Worm (Caenorhabditis elegans) whole organism, L1 larva: ENCODE results near the gene R07A4.4.
A peak's percentile ranks its signal among the peaks of the same experiment; 100 is the strongest.

ENCODE experiments used
- C04F5.9 ChIP-seq: sonication (generic microtip); optimal IDR thresholded peaks from 2 replicates; lab custom pipeline; 2016; ENCODE audit warnings: missing genetic modification characterization, missing compliant biosample characterization
- C16A3.4 ChIP-seq: fragments of 150-350 bp; optimal IDR thresholded peaks from 2 replicates; lab custom pipeline; 2014; ENCODE audit warnings: missing biosample characterization, missing genetic modification characterization
- F16B12.6 ChIP-seq: fragments of 150-350 bp; optimal IDR thresholded peaks from 2 replicates; lab custom pipeline; 2014; ENCODE audit warnings: missing biosample characterization, missing genetic modification characterization
- Y116A8C.19 ChIP-seq: sonication (generic microtip); optimal IDR thresholded peaks from 2 replicates; lab custom pipeline; 2016; ENCODE audit warnings: missing compliant biosample characterization, missing genetic modification characterization, borderline replicate concordance
- alr-1 ChIP-seq: fragments of 200-800 bp; sonication (Bioruptor generic); optimal IDR thresholded peaks from 2 replicates; lab custom pipeline; 2018; ENCODE audit warnings: borderline replicate concordance, mild to moderate bottlenecking, missing genetic modification characterization, missing compliant biosample characterization
- ama-1 ChIP-seq: fragments of 150-350 bp; optimal IDR thresholded peaks from 2 replicates; lab custom pipeline; 2014
- blmp-1 ChIP-seq: fragments of 150-350 bp; optimal IDR thresholded peaks from 2 replicates; lab custom pipeline; 2014; ENCODE audit warnings: missing biosample characterization, missing genetic modification characterization
- ceh-88 ChIP-seq: fragments of 200-800 bp; sonication (Bioruptor generic); IDR thresholded peaks from 2 replicates; pipeline ENCODE4 v1.3.6; 2022; ENCODE audit warnings: missing genetic modification characterization, missing compliant biosample characterization
- dpl-1 ChIP-seq, 3 experiments: fragments of 150-350 bp in 2 of 3; sonication (generic microtip) in 1 of 3; optimal IDR thresholded peaks; 2 replicates each; lab custom pipeline; 2014 to 2017; ENCODE audit warnings: missing biosample characterization in 3 of 3, missing genetic modification characterization in 3 of 3, missing genetic modification reagents in 3 of 3
- dsc-1 ChIP-seq: sonication (generic microtip); optimal IDR thresholded peaks from 2 replicates; lab custom pipeline; 2016; ENCODE audit warnings: mild to moderate bottlenecking, missing genetic modification characterization, missing compliant biosample characterization
- efl-1 ChIP-seq, 4 experiments: fragments of 150-350 bp; optimal IDR thresholded peaks in 3 of 4; peaks in 1 of 4; 1 replicate in 1 of 4; 2 replicates in 3 of 4; lab custom pipeline; 2014; ENCODE audit warnings: missing biosample characterization in 2 of 4, missing genetic modification characterization in 2 of 4, missing genetic modification reagents in 2 of 4
- egl-13 ChIP-seq: sonication (generic microtip); optimal IDR thresholded peaks from 2 replicates; lab custom pipeline; 2016; ENCODE audit warnings: missing genotype, missing genetic modification reagents, missing genetic modification characterization, missing compliant biosample characterization
- egl-27 ChIP-seq, 2 experiments: fragments of 150-350 bp in 1 of 2; sonication (generic microtip); optimal IDR thresholded peaks; 3 replicates each; lab custom pipeline; 2017 to 2018; ENCODE audit warnings: missing biosample characterization in 2 of 2, missing genetic modification characterization in 2 of 2, missing genetic modification reagents in 2 of 2
- elt-2 ChIP-seq: sonication (generic microtip); optimal IDR thresholded peaks from 2 replicates; lab custom pipeline; 2016; ENCODE audit warnings: missing genetic modification characterization, mild to moderate bottlenecking, inconsistent platforms, missing compliant biosample characterization, missing genetic modification reagents
- elt-3 ChIP-seq, 6 experiments: fragments of 150-350 bp in 1 of 6; sonication (generic microtip); optimal IDR thresholded peaks; 2 replicates each; lab custom pipeline; 2017 to 2018; ENCODE audit warnings: missing biosample characterization in 6 of 6, missing genetic modification characterization in 6 of 6, inconsistent platforms in 1 of 6
- ets-5 ChIP-seq: fragments of 200-800 bp; sonication (Bioruptor generic); IDR thresholded peaks from 2 replicates; pipeline ENCODE4 v1.3.6; 2022; ENCODE audit warnings: missing genetic modification characterization, missing compliant biosample characterization
- fkh-4 ChIP-seq: sonication (generic microtip); optimal IDR thresholded peaks from 2 replicates; lab custom pipeline; 2016; ENCODE audit warnings: missing compliant biosample characterization, missing genetic modification characterization, borderline replicate concordance
- fkh-8 ChIP-seq: sonication (generic microtip); optimal IDR thresholded peaks from 2 replicates; lab custom pipeline; 2016; ENCODE audit warnings: mild to moderate bottlenecking, missing genetic modification characterization, missing compliant biosample characterization
- fos-1 ChIP-seq: fragments of 150-350 bp; optimal IDR thresholded peaks from 2 replicates; lab custom pipeline; 2014; ENCODE audit warnings: missing biosample characterization, missing genetic modification characterization
- grh-1 ChIP-seq: fragments of 200-800 bp; sonication (Bioruptor generic); IDR thresholded peaks from 2 replicates; pipeline ENCODE4 v1.3.6; 2022; ENCODE audit warnings: missing genetic modification reagents, missing genetic modification characterization, missing compliant biosample characterization
- isw-1 ChIP-seq: fragments of 200-800 bp; sonication (Bioruptor generic); IDR thresholded peaks from 2 replicates; pipeline ENCODE4 v1.3.6; 2022; ENCODE audit warnings: missing genetic modification characterization, missing compliant biosample characterization
- jun-1 ChIP-seq: fragments of 150-350 bp; optimal IDR thresholded peaks from 2 replicates; lab custom pipeline; 2014; ENCODE audit warnings: missing biosample characterization, missing genetic modification reagents, missing genetic modification characterization
- lin-13 ChIP-seq: fragments of 150-350 bp; optimal IDR thresholded peaks from 2 replicates; lab custom pipeline; 2014; ENCODE audit warnings: missing biosample characterization, missing genetic modification reagents, missing genetic modification characterization
- lin-14 ChIP-seq: fragments of 200-800 bp; sonication (Bioruptor generic); optimal IDR thresholded peaks from 2 replicates; lab custom pipeline; 2018; ENCODE audit warnings: mild to moderate bottlenecking, missing genetic modification characterization, moderate library complexity, missing compliant biosample characterization
- lin-35 ChIP-seq, 2 experiments: fragments of 150-350 bp; optimal IDR thresholded peaks; 2 replicates each; lab custom pipeline; 2014; ENCODE audit warnings: missing biosample characterization in 2 of 2, missing genetic modification characterization in 2 of 2, missing genetic modification reagents in 2 of 2
- lin-39 ChIP-seq: fragments of 150-350 bp; optimal IDR thresholded peaks from 2 replicates; lab custom pipeline; 2014; ENCODE audit warnings: missing biosample characterization, missing genetic modification reagents, missing genetic modification characterization
- lir-3 ChIP-seq: sonication (generic microtip); optimal IDR thresholded peaks from 2 replicates; lab custom pipeline; 2016; ENCODE audit warnings: mild to moderate bottlenecking, missing genetic modification characterization, moderate library complexity, missing compliant biosample characterization; ENCODE audit not compliant: poor library complexity
- lsy-2 ChIP-seq, 2 experiments: fragments of 150-350 bp; optimal IDR thresholded peaks; 2 replicates each; lab custom pipeline; 2014; ENCODE audit warnings: missing biosample characterization in 2 of 2, missing genetic modification characterization in 2 of 2
- mab-9 ChIP-seq: fragments of 200-800 bp; sonication (Bioruptor generic); IDR thresholded peaks from 2 replicates; pipeline ENCODE4 v1.3.6; 2022; ENCODE audit warnings: missing genetic modification reagents, missing genetic modification characterization, missing compliant biosample characterization
- mdl-1 ChIP-seq, 2 experiments: fragments of 150-350 bp; optimal IDR thresholded peaks; 2 replicates each; lab custom pipeline; 2014 to 2017; ENCODE audit warnings: missing biosample characterization in 2 of 2, missing genetic modification characterization in 2 of 2, inconsistent platforms in 1 of 2
- mef-2 ChIP-seq: fragments of 150-350 bp; optimal IDR thresholded peaks from 2 replicates; lab custom pipeline; 2014; ENCODE audit warnings: missing biosample characterization, missing genetic modification characterization
- mep-1 ChIP-seq: fragments of 150-350 bp; optimal IDR thresholded peaks from 2 replicates; lab custom pipeline; 2014; ENCODE audit warnings: missing biosample characterization, missing genetic modification characterization
- nhr-19 ChIP-seq: fragments of 200-800 bp; sonication (Bioruptor generic); conservative IDR thresholded peaks from 2 replicates; pipeline ENCODE4 v1.3.6; 2022; ENCODE audit warnings: missing genetic modification characterization, missing compliant biosample characterization
- nhr-237 ChIP-seq: fragments of 150-350 bp; optimal IDR thresholded peaks from 2 replicates; lab custom pipeline; 2014; ENCODE audit warnings: missing biosample characterization, missing genetic modification characterization
- nhr-28 ChIP-seq: fragments of 150-350 bp; optimal IDR thresholded peaks from 2 replicates; lab custom pipeline; 2014; ENCODE audit warnings: missing biosample characterization, missing genetic modification characterization
- nhr-47 ChIP-seq: sonication (generic microtip); optimal IDR thresholded peaks from 2 replicates; lab custom pipeline; 2016; ENCODE audit warnings: mild to moderate bottlenecking, missing genetic modification characterization, moderate library complexity, missing compliant biosample characterization
- nhr-76 ChIP-seq: sonication (generic microtip); optimal IDR thresholded peaks from 2 replicates; lab custom pipeline; 2017; ENCODE audit warnings: missing biosample characterization, missing genetic modification characterization
- nhr-77 ChIP-seq: fragments of 150-350 bp; optimal IDR thresholded peaks from 2 replicates; lab custom pipeline; 2014; ENCODE audit warnings: missing biosample characterization, missing genetic modification characterization
- nhr-84 ChIP-seq: sonication (generic microtip); optimal IDR thresholded peaks from 2 replicates; lab custom pipeline; 2017; ENCODE audit warnings: missing biosample characterization, missing genetic modification characterization
- pag-3 ChIP-seq: sonication (generic microtip); optimal IDR thresholded peaks from 2 replicates; lab custom pipeline; 2017; ENCODE audit warnings: missing genetic modification characterization, mild to moderate bottlenecking, missing compliant biosample characterization, antibody characterized with exemption, borderline replicate concordance; ENCODE audit not compliant: insufficient read depth
- pqm-1 ChIP-seq: sonication (generic microtip); optimal IDR thresholded peaks from 3 replicates; lab custom pipeline; 2017; ENCODE audit warnings: missing biosample characterization, missing genetic modification characterization
- skn-1 ChIP-seq: fragments of 150-350 bp; optimal IDR thresholded peaks from 2 replicates; lab custom pipeline; 2014; ENCODE audit warnings: missing biosample characterization, missing genetic modification characterization
- sptf-1 ChIP-seq: fragments of 150-350 bp; optimal IDR thresholded peaks from 2 replicates; lab custom pipeline; 2014; ENCODE audit warnings: missing biosample characterization, missing genetic modification characterization
- sup-37 ChIP-seq: fragments of 200-800 bp; sonication (Bioruptor generic); optimal IDR thresholded peaks from 2 replicates; lab custom pipeline; 2018; ENCODE audit warnings: mild to moderate bottlenecking, missing genetic modification characterization, missing compliant biosample characterization
- swsn-7 ChIP-seq: sonication (generic microtip); optimal IDR thresholded peaks from 2 replicates; lab custom pipeline; 2016; ENCODE audit warnings: missing genetic modification characterization, missing compliant biosample characterization
- tlp-1 ChIP-seq: fragments of 150-350 bp; optimal IDR thresholded peaks from 2 replicates; lab custom pipeline; 2014; ENCODE audit warnings: missing biosample characterization, missing genetic modification characterization
- unc-130 ChIP-seq: fragments of 150-350 bp; optimal IDR thresholded peaks from 2 replicates; lab custom pipeline; 2017; ENCODE audit warnings: missing biosample characterization, missing genetic modification characterization, inconsistent platforms
- unc-62 ChIP-seq: fragments of 150-350 bp; optimal IDR thresholded peaks from 2 replicates; lab custom pipeline; 2014; ENCODE audit warnings: missing biosample characterization, missing genetic modification reagents, missing genetic modification characterization
- unc-98 ChIP-seq: fragments of 200-800 bp; sonication (Bioruptor generic); IDR thresholded peaks from 2 replicates; pipeline ENCODE4 v1.3.6; 2022; ENCODE audit warnings: missing genetic modification characterization, missing compliant biosample characterization
- vab-15 ChIP-seq: sonication (generic microtip); optimal IDR thresholded peaks from 2 replicates; lab custom pipeline; 2017; ENCODE audit warnings: missing genotype, mild to moderate bottlenecking, missing genetic modification characterization, missing compliant biosample characterization
- zip-4 ChIP-seq: fragments of 200-800 bp; sonication (Bioruptor generic); optimal IDR thresholded peaks from 2 replicates; lab custom pipeline; 2018; ENCODE audit warnings: mild to moderate bottlenecking, missing genetic modification characterization, moderate library complexity, missing compliant biosample characterization
- ztf-4 ChIP-seq: fragments of 150-350 bp; optimal IDR thresholded peaks from 2 replicates; lab custom pipeline; 2014; ENCODE audit warnings: missing biosample characterization, missing genetic modification characterization

Gene R07A4.4

ce11 chrX:10770988-10771496 lies 13.5 kb upstream of the R07A4.4 start:
- peak; percentile 71 for TF ChIP-seq mef-2 (tag; lab: Kevin White, UChicago)
- peak; percentile 61 for TF ChIP-seq grh-1
- TF ChIP-seq F16B12.6 = no peak
- peak; percentile 74 for TF ChIP-seq dsc-1
- peak; percentile 34; the same call in 1 of the 2 replicates for TF ChIP-seq unc-98 (GFP tag; lab: Robert Waterston, UW)
- no peak for TF ChIP-seq unc-62 (GFP tag; lab: Kevin White, UChicago)
- TF ChIP-seq C04F5.9 (tag; lab: Kevin White, UChicago) = peak; percentile 67
- peak; percentile 41 to 75 for TF ChIP-seq lin-35 (GFP tag; optimal IDR thresholded peaks at IDR 0.05; lab: Kevin White, UChicago)
- no peak for TF ChIP-seq nhr-76
- no peak for TF ChIP-seq nhr-28 (tag; lab: Kevin White, UChicago)
- peak; percentile 22 to 31 (median 24) for TF ChIP-seq dpl-1 (GFP tag; optimal IDR thresholded peaks at IDR 0.05; lab: Kevin White, UChicago)
- peak; percentile 23 for TF ChIP-seq fos-1
- peak; percentile 45 for TF ChIP-seq elt-2 (tag; lab: Kevin White, UChicago)
- peak; percentile 75 for TF ChIP-seq skn-1 (tag; lab: Kevin White, UChicago)
- TF ChIP-seq lin-14 (GFP tag; lab: Kevin White, UChicago) = peak; percentile 99
- peak; percentile 46 for TF ChIP-seq vab-15
- no peak for TF ChIP-seq fkh-4 (tag; lab: Kevin White, UChicago)
- peak; percentile 40 for TF ChIP-seq lir-3
- peak; percentile 85 for TF ChIP-seq nhr-237 (tag; lab: Kevin White, UChicago)
- TF ChIP-seq ama-1 (lab: Kevin White, UChicago) = peak; percentile 3
- TF ChIP-seq elt-3 (tag; optimal IDR thresholded peaks at IDR 0.05; lab: Kevin White, UChicago) = peak in 3 of 6 experiments; percentile 4 to 95 (median 73)
- no peak for TF ChIP-seq pqm-1 (tag; lab: Kevin White, UChicago)
- TF ChIP-seq nhr-77 (tag; lab: Kevin White, UChicago) = peak; percentile 71
- peak; percentile 67 for TF ChIP-seq sup-37 (GFP tag; lab: Kevin White, UChicago)
- TF ChIP-seq mdl-1 (tag; optimal IDR thresholded peaks at IDR 0.05; lab: Kevin White, UChicago) = peak; percentile 49 to 88
- TF ChIP-seq egl-27 (tag; optimal IDR thresholded peaks at IDR 0.05; lab: Kevin White, UChicago) = peak; percentile 9 to 68
- TF ChIP-seq pag-3 (tag; lab: Kevin White, UChicago) = peak; percentile 45
- no peak for TF ChIP-seq ets-5
- no peak for TF ChIP-seq Y116A8C.19
- no peak for TF ChIP-seq tlp-1 (tag; lab: Kevin White, UChicago)
- peak; percentile 100 for TF ChIP-seq blmp-1 (tag; lab: Kevin White, UChicago)
- no peak for TF ChIP-seq sptf-1 (tag; lab: Kevin White, UChicago)
- TF ChIP-seq mep-1 = peak; percentile 85
- TF ChIP-seq efl-1 (optimal IDR thresholded peaks at IDR 0.05; lab: Kevin White, UChicago) = peak; percentile 50 to 55
- TF ChIP-seq efl-1 (GFP tag; optimal IDR thresholded peaks at IDR 0.05 in 1 of 2; lab: Kevin White, UChicago) = peak; percentile 19 to 87
- peak; percentile 87 for TF ChIP-seq swsn-7
- no peak for TF ChIP-seq mab-9 (GFP tag; lab: Robert Waterston, UW)
- peak; percentile 60 for TF ChIP-seq unc-130 (tag; lab: Kevin White, UChicago)
- TF ChIP-seq lsy-2 (tag; optimal IDR thresholded peaks at IDR 0.05; lab: Kevin White, UChicago) = peak; percentile 83 to 91
- no peak for TF ChIP-seq nhr-84 (tag; lab: Kevin White, UChicago)
- TF ChIP-seq egl-13 (tag; lab: Kevin White, UChicago) = peak; percentile 89
- TF ChIP-seq isw-1 (GFP tag; lab: Robert Waterston, UW) = peak; percentile 50
- TF ChIP-seq nhr-19 (GFP tag; lab: Robert Waterston, UW) = peak; percentile 89
- TF ChIP-seq lin-39 (tag; lab: Kevin White, UChicago) = peak; percentile 78
- TF ChIP-seq ceh-88 (GFP tag; lab: Robert Waterston, UW) = peak; percentile 61; the same call in 1 of the 2 replicates
- TF ChIP-seq nhr-47 (tag; lab: Kevin White, UChicago) = peak; percentile 93
- no peak for TF ChIP-seq alr-1 (tag; lab: Kevin White, UChicago)
- peak; percentile 92 for TF ChIP-seq fkh-8 (tag; lab: Kevin White, UChicago)
- TF ChIP-seq jun-1 (tag; lab: Kevin White, UChicago) = peak; percentile 65
- TF ChIP-seq zip-4 (GFP tag; lab: Kevin White, UChicago) = peak; percentile 29
- TF ChIP-seq lin-13 = peak; percentile 74
- TF ChIP-seq C16A3.4 (tag; lab: Kevin White, UChicago) = peak; percentile 67
- peak; percentile 74 for TF ChIP-seq ztf-4
